Worm (Caenorhabditis elegans) whole organism, mixed stage, embryonic: Measurements from ENCODE around the gene col-89.

Experiments used
- blmp-1 ChIP-seq: fragments of 150-350 bp; optimal IDR thresholded peaks from 2 replicates; lab custom pipeline; 2014; ENCODE audit warnings: missing biosample characterization, missing genetic modification characterization
- ces-1 ChIP-seq: fragments of 150-350 bp; optimal IDR thresholded peaks from 2 replicates; lab custom pipeline; 2014; ENCODE audit warnings: missing biosample characterization, missing genetic modification reagents, missing genetic modification characterization
- drap-1 ChIP-seq: fragments of 200-800 bp; sonication (Bioruptor generic); optimal IDR thresholded peaks from 3 replicates; lab custom pipeline; 2018; ENCODE audit warnings: mild to moderate bottlenecking, missing genetic modification characterization, missing compliant biosample characterization
- elt-1 ChIP-seq: sonication (generic microtip); optimal IDR thresholded peaks from 2 replicates; lab custom pipeline; 2017; ENCODE audit warnings: missing genetic modification characterization, mild to moderate bottlenecking, missing compliant biosample characterization, antibody characterized with exemption, moderate library complexity, borderline replicate concordance; ENCODE audit not compliant: insufficient read depth
- mab-5 ChIP-seq: fragments of 150-350 bp; optimal IDR thresholded peaks from 2 replicates; lab custom pipeline; 2014; ENCODE audit warnings: missing biosample characterization, missing genetic modification characterization
- mep-1 ChIP-seq: fragments of 150-350 bp; optimal IDR thresholded peaks from 2 replicates; lab custom pipeline; 2017; ENCODE audit warnings: missing biosample characterization, missing genetic modification reagents, missing genetic modification characterization, inconsistent platforms
- nhr-12 ChIP-seq: fragments of 150-350 bp; optimal IDR thresholded peaks from 2 replicates; lab custom pipeline; 2014; ENCODE audit warnings: missing biosample characterization, missing genetic modification characterization
- nhr-76 ChIP-seq: sonication (generic microtip); optimal IDR thresholded peaks from 2 replicates; lab custom pipeline; 2017; ENCODE audit warnings: missing biosample characterization, missing genetic modification characterization
- pha-4 ChIP-seq: fragments of 150-350 bp; optimal IDR thresholded peaks from 2 replicates; lab custom pipeline; 2018; ENCODE audit warnings: missing biosample characterization, missing genetic modification reagents, missing genetic modification characterization
- snpc-4 ChIP-seq: fragments of 150-350 bp; optimal IDR thresholded peaks from 2 replicates; lab custom pipeline; 2014; ENCODE audit warnings: missing biosample characterization, missing genetic modification characterization
- tbx-8 ChIP-seq: fragments of 200-800 bp; sonication (Bioruptor generic); optimal IDR thresholded peaks from 2 replicates; lab custom pipeline; 2018; ENCODE audit warnings: mild to moderate bottlenecking, missing genetic modification characterization, moderate library complexity, missing compliant biosample characterization
- unc-39 ChIP-seq: fragments of 150-350 bp; optimal IDR thresholded peaks from 2 replicates; lab custom pipeline; 2014; ENCODE audit warnings: missing biosample characterization, missing genetic modification characterization
- unc-62 ChIP-seq: fragments of 150-350 bp; optimal IDR thresholded peaks from 2 replicates; lab custom pipeline; 2014; ENCODE audit warnings: missing biosample characterization, missing genetic modification reagents, missing genetic modification characterization
- ztf-11 ChIP-seq: fragments of 150-350 bp; optimal IDR thresholded peaks from 2 replicates; lab custom pipeline; 2014; ENCODE audit warnings: missing biosample characterization, missing genetic modification characterization

ce11 chrIII:4705207-4705606 is 42.7 kb upstream of the col-89 start, which contains the start of gene pgap-2:
- no peak for TF ChIP-seq unc-62 (GFP tag; lab: Kevin White, UChicago)
- TF ChIP-seq tbx-8 (GFP tag; lab: Kevin White, UChicago), result no peak
- TF ChIP-seq nhr-76 (tag; lab: Kevin White, UChicago), result no peak
- no peak for TF ChIP-seq nhr-12 (tag; lab: Kevin White, UChicago)
- no peak for TF ChIP-seq mab-5 (tag; lab: Kevin White, UChicago)
- TF ChIP-seq ces-1 (GFP tag; lab: Kevin White, UChicago), result no peak
- no peak for TF ChIP-seq elt-1 (tag; lab: Kevin White, UChicago)
- TF ChIP-seq mep-1 (tag; lab: Kevin White, UChicago), result no peak
- no peak for TF ChIP-seq unc-39 (tag; lab: Kevin White, UChicago)
- TF ChIP-seq pha-4, result no peak
- no peak for TF ChIP-seq blmp-1 (tag; lab: Kevin White, UChicago)
- TF ChIP-seq snpc-4 (tag; lab: Kevin White, UChicago), result no peak
- TF ChIP-seq ztf-11 (tag; lab: Kevin White, UChicago), result no peak
- no peak for TF ChIP-seq drap-1 (GFP tag; lab: Kevin White, UChicago)
